Worm (Caenorhabditis elegans): ENCODE measurements around the gene H03E18.1.

- TF ChIP-seq hnd-1 (tag; optimal IDR thresholded peaks at IDR 0.05) (no peak), ama-1 (optimal IDR thresholded peaks at IDR 0.05) (no peak), ets-7 (tag; optimal IDR thresholded peaks at IDR 0.05) (no peak), pes-1 (GFP tag; IDR thresholded peaks at IDR 0.05) (no peak)
These were observed 44.1 kb downstream of the H03E18.1 start, which contains the start of gene dhhc-14 for ce11 chrX:8551687-8552327.

Data from whole organism, early embryonic.